Worm (Caenorhabditis elegans) whole organism, early embryonic: Measurements from ENCODE around the gene F53E10.6.

ENCODE experiments used
- F13C5.2 ChIP-seq: sonication (generic microtip); optimal IDR thresholded peaks from 2 replicates; lab custom pipeline; 2017; ENCODE audit warnings: mild to moderate bottlenecking, missing genetic modification characterization, inconsistent platforms, missing compliant biosample characterization
- ama-1 ChIP-seq: fragments of 150-350 bp; optimal IDR thresholded peaks from 2 replicates; lab custom pipeline; 2014
- flt-1 ChIP-seq: fragments of 200-800 bp; sonication (Bioruptor generic); IDR thresholded peaks from 2 replicates; pipeline ENCODE4 v1.3.6; 2022; ENCODE audit warnings: missing genetic modification characterization, missing compliant biosample characterization
- hmg-4 ChIP-seq: fragments of 200-800 bp; sonication (Bioruptor generic); optimal IDR thresholded peaks from 2 replicates; lab custom pipeline; 2018; ENCODE audit warnings: mild to moderate bottlenecking, missing genetic modification characterization, missing compliant biosample characterization
- pes-1 ChIP-seq: fragments of 200-800 bp; sonication (Bioruptor generic); IDR thresholded peaks from 2 replicates; pipeline ENCODE4 v1.3.6; 2022; ENCODE audit warnings: missing genetic modification reagents, missing genetic modification characterization, missing compliant biosample characterization

DNA sequence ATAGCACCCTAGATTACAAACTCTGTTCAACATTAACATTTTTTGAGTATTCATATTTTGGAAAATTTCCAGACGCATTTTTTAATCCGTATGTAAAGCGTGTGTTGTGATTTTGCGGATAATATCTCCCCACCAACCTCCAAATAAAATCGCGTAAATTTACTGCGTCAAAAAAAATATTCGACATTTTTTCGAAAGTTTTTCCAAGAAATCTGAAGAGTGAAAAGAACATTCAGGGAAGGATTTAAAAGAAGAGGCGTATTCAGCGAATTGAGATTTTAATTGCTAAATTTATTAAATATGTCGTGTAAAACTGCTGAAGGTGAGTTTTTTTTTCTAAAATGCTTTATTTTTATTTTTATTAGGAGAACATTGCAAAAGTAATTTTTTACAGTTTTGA, 29.0 kb downstream of the F53E10.6 start, which contains the start of gene nhr-290:
- no peak for TF ChIP-seq pes-1 (GFP tag; lab: Robert Waterston, UW)
- no peak for TF ChIP-seq hmg-4
- TF ChIP-seq flt-1 (GFP tag; lab: Robert Waterston, UW): no peak
- TF ChIP-seq ama-1 (lab: Kevin White, UChicago): no peak
- no peak for TF ChIP-seq F13C5.2 (tag; lab: Kevin White, UChicago)
